Worm (Caenorhabditis elegans): ENCODE results near the gene sdz-38.
A peak's percentile ranks its signal among the peaks of the same experiment; 100 is the strongest.

sdz-38 gene

ce11 chrII:9943837-9944236, 37.8 kb downstream of the sdz-38 start, which contains the start of gene flad-1:
TSS of gene flad-1 (plus strand) at chrII:9944137.
- TF ChIP-seq hlh-12 (tag; optimal IDR thresholded peaks at IDR 0.05), result no peak
- TF ChIP-seq ccch-3 (GFP tag; optimal IDR thresholded peaks at IDR 0.05), result no peak
- no peak for TF ChIP-seq lin-40 (tag; optimal IDR thresholded peaks at IDR 0.05)
- TF ChIP-seq fkh-3 (tag; optimal IDR thresholded peaks at IDR 0.05), result no peak
- TF ChIP-seq K12H6.12 (tag; optimal IDR thresholded peaks at IDR 0.05), result no peak
- no peak for TF ChIP-seq attf-6 (GFP tag; IDR thresholded peaks at IDR 0.05)
- no peak for TF ChIP-seq ceh-91 (GFP tag; IDR thresholded peaks at IDR 0.05)
- no peak for TF ChIP-seq F37B4.10 (GFP tag; IDR thresholded peaks at IDR 0.05)
- TF ChIP-seq rpc-1 (optimal IDR thresholded peaks at IDR 0.05), result no peak
- no peak for TF ChIP-seq rpc-1 (tag; optimal IDR thresholded peaks at IDR 0.05)
- 0 out of 2 replicates have a peak, but pooled peaks have one; percentile 10 for TF ChIP-seq F33H1.4 (GFP tag; IDR thresholded peaks at IDR 0.05)
- TF ChIP-seq aptf-3 (GFP tag; IDR thresholded peaks at IDR 0.05), result no peak
- TF ChIP-seq nhr-179 (tag; optimal IDR thresholded peaks at IDR 0.05), result no peak
- no peak for TF ChIP-seq F52B5.7 (tag; optimal IDR thresholded peaks at IDR 0.05)
- no peak for TF ChIP-seq tbp1 (GFP tag; optimal IDR thresholded peaks at IDR 0.05)
- TF ChIP-seq unc-130 (GFP tag; optimal IDR thresholded peaks at IDR 0.05), result no peak
- no peak for TF ChIP-seq lin-26 (GFP tag; IDR thresholded peaks at IDR 0.05)
- no peak for TF ChIP-seq hmg-1.2 (GFP tag; IDR thresholded peaks at IDR 0.05)
- TF ChIP-seq ZK185.1 (tag; optimal IDR thresholded peaks at IDR 0.05; ENCODE audit: poor library complexity, severe bottlenecking), result no peak
- no peak for TF ChIP-seq attf-3 (GFP tag; conservative IDR thresholded peaks at IDR 0.05)
- TF ChIP-seq zfh-2 (GFP tag; conservative IDR thresholded peaks at IDR 0.05), result no peak
- TF ChIP-seq chd-7 (tag; optimal IDR thresholded peaks at IDR 0.05), result peak; percentile 21
- peak; percentile 25 for TF ChIP-seq snpc-3.4 (tag; optimal IDR thresholded peaks at IDR 0.05)

- TF ChIP-seq egl-44 (GFP tag; IDR thresholded peaks at IDR 0.05) (no peak), sea-2 (GFP tag; IDR thresholded peaks at IDR 0.05) (no peak), nfyb-1 (GFP tag; IDR thresholded peaks at IDR 0.05) (no peak), zim-3 (tag; optimal IDR thresholded peaks at IDR 0.05) (no peak), F57C9.4 (tag; optimal IDR thresholded peaks at IDR 0.05) (no peak), lsl-1 (GFP tag; optimal IDR thresholded peaks at IDR 0.05) (no peak), hlh-26 (GFP tag; conservative IDR thresholded peaks at IDR 0.05) (no peak), D2030.7 (GFP tag; IDR thresholded peaks at IDR 0.05) (no peak), mxl-1 (tag; optimal IDR thresholded peaks at IDR 0.05) (no peak), snpc-1.1 (tag; optimal IDR thresholded peaks at IDR 0.05; ENCODE audit: insufficient read depth) (no peak), nhr-179 (tag; optimal IDR thresholded peaks at IDR 0.05) (no peak), nfya-2 (GFP tag; IDR thresholded peaks at IDR 0.05) (no peak), mes-4 (tag; optimal IDR thresholded peaks at IDR 0.05) (no peak), F55B11.4 (tag; optimal IDR thresholded peaks at IDR 0.05; ENCODE audit: borderline replicate concordance, insufficient read depth) (no peak), hmg-1.2 (GFP tag; IDR thresholded peaks at IDR 0.05) (no peak), attf-6 (GFP tag; IDR thresholded peaks at IDR 0.05) (no peak), snpc-3.4 (tag; optimal IDR thresholded peaks at IDR 0.05) (no peak), ztf-25 (GFP tag; IDR thresholded peaks at IDR 0.05) (no peak), ztf-22 (GFP tag; optimal IDR thresholded peaks at IDR 0.05) (no peak), F39B2.1 (GFP tag; IDR thresholded peaks at IDR 0.05) (no peak)
Observed at ce11 chrII:9943246-9943645, 38.4 kb downstream of the sdz-38 start.
